Worm (Caenorhabditis elegans): ENCODE results near the gene sra-10.
"Not testable (repeated sequence)": the region's sequence is repeated elsewhere in the genome, so short reads cannot be mapped to it uniquely, and the experiment has no call there.

DNA sequence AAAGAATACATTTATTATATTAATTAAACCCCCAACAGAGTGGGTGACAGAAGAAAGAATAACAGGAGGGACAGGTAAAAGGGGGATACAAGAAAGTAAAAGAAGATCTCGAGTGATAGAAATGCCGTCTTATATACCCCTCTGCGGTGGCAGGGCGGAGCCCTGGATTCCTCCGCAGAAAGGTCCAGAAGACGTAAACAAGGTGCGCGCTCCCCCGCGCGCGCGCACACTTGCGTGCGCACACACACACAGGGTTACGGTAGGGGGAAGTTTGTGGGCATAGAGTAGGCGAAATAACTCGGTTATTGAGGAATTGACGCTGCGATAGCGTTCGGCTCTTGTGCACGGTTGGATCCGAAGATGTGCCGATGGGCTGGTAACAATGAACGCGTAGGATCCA lies 47.0 kb upstream of the sra-10 start, which contains the start of gene R03D7.15:
- not testable (repeated sequence) for TF ChIP-seq egl-27, nhr-11, lin-39, ztf-11 (tag; optimal IDR thresholded peaks at IDR 0.05)
